Worm (Caenorhabditis elegans) whole organism, L2 larva: ENCODE results near the gene grdn-1.
A peak's percentile ranks its signal among the peaks of the same experiment; 100 is the strongest.

ENCODE experiments used
- C34F6.9 ChIP-seq: fragments of 150-350 bp; optimal IDR thresholded peaks from 2 replicates; lab custom pipeline; 2014; ENCODE audit warnings: missing biosample characterization, missing genetic modification characterization
- F13H6.1 ChIP-seq: sonication (generic microtip); optimal IDR thresholded peaks from 2 replicates; lab custom pipeline; 2016; ENCODE audit warnings: missing genetic modification characterization, missing compliant biosample characterization
- Y55F3AM.14 ChIP-seq: fragments of 200-800 bp; sonication (Bioruptor generic); optimal IDR thresholded peaks from 2 replicates; lab custom pipeline; 2018; ENCODE audit warnings: mild to moderate bottlenecking, missing genetic modification characterization, missing compliant biosample characterization
- ZK546.5 ChIP-seq: sonication (generic microtip); optimal IDR thresholded peaks from 2 replicates; lab custom pipeline; 2017; ENCODE audit warnings: missing biosample characterization, missing genetic modification characterization
- alr-1 ChIP-seq: fragments of 150-350 bp; optimal IDR thresholded peaks from 2 replicates; lab custom pipeline; 2014; ENCODE audit warnings: missing biosample characterization, missing genetic modification characterization
- aly-2 ChIP-seq: fragments of 150-350 bp; optimal IDR thresholded peaks from 2 replicates; lab custom pipeline; 2014; ENCODE audit warnings: missing biosample characterization, missing genetic modification characterization
- ama-1 ChIP-seq: fragments of 150-350 bp; optimal IDR thresholded peaks from 2 replicates; lab custom pipeline; 2018; ENCODE audit warnings: inconsistent platforms
- blmp-1 ChIP-seq: sonication (generic microtip); optimal IDR thresholded peaks from 2 replicates; lab custom pipeline; 2017; ENCODE audit warnings: missing genetic modification characterization, mild to moderate bottlenecking, missing compliant biosample characterization, antibody characterized with exemption, moderate library complexity; ENCODE audit not compliant: insufficient read depth
- ceh-16 ChIP-seq: fragments of 150-350 bp; optimal IDR thresholded peaks from 2 replicates; lab custom pipeline; 2014; ENCODE audit warnings: missing biosample characterization, missing genetic modification characterization
- ceh-82 ChIP-seq: fragments of 150-350 bp; optimal IDR thresholded peaks from 2 replicates; lab custom pipeline; 2014; ENCODE audit warnings: missing biosample characterization, missing genetic modification characterization
- dmd-4 ChIP-seq: sonication (generic microtip); optimal IDR thresholded peaks from 2 replicates; lab custom pipeline; 2017; ENCODE audit warnings: missing biosample characterization, missing genetic modification characterization
- egl-27 ChIP-seq: sonication (generic microtip); optimal IDR thresholded peaks from 3 replicates; lab custom pipeline; 2017; ENCODE audit warnings: missing biosample characterization, missing genetic modification reagents, missing genetic modification characterization
- elt-1 ChIP-seq: fragments of 150-350 bp; optimal IDR thresholded peaks from 2 replicates; lab custom pipeline; 2014; ENCODE audit warnings: missing biosample characterization, missing genetic modification characterization
- elt-3 ChIP-seq: sonication (generic microtip); optimal IDR thresholded peaks from 2 replicates; lab custom pipeline; 2017; ENCODE audit warnings: missing biosample characterization, missing genetic modification characterization
- fos-1 ChIP-seq: fragments of 150-350 bp; optimal IDR thresholded peaks from 2 replicates; lab custom pipeline; 2014; ENCODE audit warnings: missing biosample characterization, missing genetic modification characterization
- gmeb-1 ChIP-seq: fragments of 150-350 bp; optimal IDR thresholded peaks from 2 replicates; lab custom pipeline; 2014; ENCODE audit warnings: missing biosample characterization, missing genetic modification characterization
- lin-11 ChIP-seq: fragments of 150-350 bp; sonication (generic microtip); optimal IDR thresholded peaks from 2 replicates; lab custom pipeline; 2014; ENCODE audit warnings: missing biosample characterization, missing genetic modification characterization, inconsistent platforms, mixed read lengths
- lin-13 ChIP-seq: fragments of 150-350 bp; optimal IDR thresholded peaks from 2 replicates; lab custom pipeline; 2014; ENCODE audit warnings: missing biosample characterization, missing genetic modification reagents, missing genetic modification characterization
- lin-39 ChIP-seq: fragments of 150-350 bp; optimal IDR thresholded peaks from 2 replicates; lab custom pipeline; 2014; ENCODE audit warnings: missing biosample characterization, missing genetic modification reagents, missing genetic modification characterization
- mab-5 ChIP-seq: fragments of 150-350 bp; optimal IDR thresholded peaks from 2 replicates; lab custom pipeline; 2014; ENCODE audit warnings: missing biosample characterization, missing genetic modification characterization
- mbf-1 ChIP-seq: sonication (generic microtip); optimal IDR thresholded peaks from 2 replicates; lab custom pipeline; 2017; ENCODE audit warnings: missing biosample characterization, missing genetic modification characterization
- mdl-1 ChIP-seq, 2 experiments: fragments of 150-350 bp in 1 of 2; sonication (generic microtip) in 1 of 2; optimal IDR thresholded peaks; 2 replicates each; lab custom pipeline; 2017; ENCODE audit warnings: missing biosample characterization in 2 of 2, missing genetic modification characterization in 2 of 2
- nhr-10 ChIP-seq: sonication (generic microtip); optimal IDR thresholded peaks from 2 replicates; lab custom pipeline; 2017; ENCODE audit warnings: missing biosample characterization, missing genetic modification characterization
- nhr-11 ChIP-seq: fragments of 150-350 bp; optimal IDR thresholded peaks from 2 replicates; lab custom pipeline; 2014; ENCODE audit warnings: missing biosample characterization, missing genetic modification characterization
- nhr-12 ChIP-seq: fragments of 150-350 bp; optimal IDR thresholded peaks from 2 replicates; lab custom pipeline; 2014; ENCODE audit warnings: missing biosample characterization, missing genetic modification characterization
- nhr-129 ChIP-seq: fragments of 150-350 bp; optimal IDR thresholded peaks from 2 replicates; lab custom pipeline; 2014; ENCODE audit warnings: missing biosample characterization, missing genetic modification characterization
- nhr-21 ChIP-seq: fragments of 150-350 bp; optimal IDR thresholded peaks from 2 replicates; lab custom pipeline; 2014; ENCODE audit warnings: missing biosample characterization, missing genetic modification characterization
- nhr-23 ChIP-seq: fragments of 150-350 bp; optimal IDR thresholded peaks from 2 replicates; lab custom pipeline; 2014; ENCODE audit warnings: missing biosample characterization, missing genetic modification reagents, missing genetic modification characterization
- nhr-237 ChIP-seq: fragments of 150-350 bp; optimal IDR thresholded peaks from 2 replicates; lab custom pipeline; 2014; ENCODE audit warnings: missing biosample characterization, missing genetic modification characterization
- nhr-25 ChIP-seq: fragments of 150-350 bp; sonication (generic microtip); optimal IDR thresholded peaks from 3 replicates; lab custom pipeline; 2014; ENCODE audit warnings: missing biosample characterization, missing genetic modification characterization
- nhr-6 ChIP-seq: fragments of 150-350 bp; optimal IDR thresholded peaks from 2 replicates; lab custom pipeline; 2014; ENCODE audit warnings: missing biosample characterization, missing genetic modification characterization
- nhr-77 ChIP-seq: fragments of 150-350 bp; optimal IDR thresholded peaks from 2 replicates; lab custom pipeline; 2014; ENCODE audit warnings: missing biosample characterization, missing genetic modification characterization
- skn-1 ChIP-seq: sonication (generic microtip); optimal IDR thresholded peaks from 2 replicates; lab custom pipeline; 2017; ENCODE audit warnings: missing biosample characterization, missing genetic modification characterization
- sma-3 ChIP-seq: sonication (generic microtip); optimal IDR thresholded peaks from 2 replicates; lab custom pipeline; 2016; ENCODE audit warnings: missing genetic modification reagents, missing genetic modification characterization, missing compliant biosample characterization
- snpc-4 ChIP-seq: fragments of 150-350 bp; optimal IDR thresholded peaks from 2 replicates; lab custom pipeline; 2014; ENCODE audit warnings: missing biosample characterization, missing genetic modification characterization
- unc-39 ChIP-seq: fragments of 150-350 bp; optimal IDR thresholded peaks from 2 replicates; lab custom pipeline; 2014; ENCODE audit warnings: missing biosample characterization, missing genetic modification characterization
- unc-62 ChIP-seq: fragments of 150-350 bp; optimal IDR thresholded peaks from 2 replicates; lab custom pipeline; 2014; ENCODE audit warnings: missing biosample characterization, missing genetic modification reagents, missing genetic modification characterization
- zag-1 ChIP-seq: fragments of 150-350 bp; optimal IDR thresholded peaks from 2 replicates; lab custom pipeline; 2014; ENCODE audit warnings: missing biosample characterization, missing genetic modification characterization
- ztf-11 ChIP-seq: sonication (generic microtip); optimal IDR thresholded peaks from 2 replicates; lab custom pipeline; 2017; ENCODE audit warnings: missing biosample characterization, missing genetic modification characterization
- ztf-4 ChIP-seq: fragments of 150-350 bp; optimal IDR thresholded peaks from 2 replicates; lab custom pipeline; 2014; ENCODE audit warnings: missing biosample characterization, missing genetic modification characterization

grdn-1 gene

DNA sequence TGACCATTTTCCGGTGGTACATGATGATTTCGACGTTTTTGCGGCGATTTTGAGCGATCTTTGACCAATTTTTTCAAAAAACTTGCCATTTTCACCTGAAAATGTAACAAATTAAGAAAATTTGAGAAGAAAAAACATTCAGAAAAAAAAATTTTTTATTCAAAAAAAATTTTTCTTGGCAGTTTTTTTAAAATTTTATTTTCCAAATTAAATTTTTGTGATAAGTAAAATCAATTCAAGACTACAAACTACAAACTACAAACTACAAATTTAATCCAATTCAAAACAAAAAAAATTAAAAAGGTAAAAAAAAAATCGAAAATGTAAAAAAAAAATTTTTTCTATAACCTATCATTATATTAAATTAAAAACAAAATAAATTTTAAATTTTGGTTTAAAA is 34.2 kb downstream of the grdn-1 start, which contains the start of gene Y69H2.15:
Gene Y69H2.15, minus strand, starts transcription at position 101 of the 400 bp plus-strand sequence.
- TF ChIP-seq lin-13 (GFP tag; lab: Kevin White, UChicago) (no peak), Y55F3AM.14 (no peak), lin-39 (no peak), unc-39 (tag; lab: Kevin White, UChicago) (no peak)
- TF ChIP-seq, all 48 proteins: peak for 0

DNA sequence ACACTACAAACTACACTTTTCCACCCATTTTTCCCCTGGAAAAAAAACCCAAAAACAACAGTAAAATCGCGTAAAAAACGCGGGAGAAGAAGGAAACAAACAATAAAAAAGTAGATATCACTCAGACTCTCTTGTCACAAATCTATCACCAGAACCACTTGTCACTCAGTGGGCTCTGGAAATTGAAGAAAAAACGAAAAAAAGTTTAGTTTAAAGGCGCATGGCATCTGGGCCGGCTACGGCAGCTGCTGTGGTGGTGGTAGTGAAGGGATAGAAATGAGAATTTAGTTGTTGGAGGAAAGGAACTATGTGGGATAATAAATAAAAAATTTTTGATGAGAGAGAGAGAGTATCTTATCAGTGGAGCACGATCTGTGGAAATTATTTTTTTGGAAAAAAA is 34.9 kb downstream of the grdn-1 start:
- peak; percentile 23 for TF ChIP-seq C34F6.9 (tag; lab: Kevin White, UChicago)
- TF ChIP-seq dmd-4 (tag; lab: Kevin White, UChicago): no peak

DNA sequence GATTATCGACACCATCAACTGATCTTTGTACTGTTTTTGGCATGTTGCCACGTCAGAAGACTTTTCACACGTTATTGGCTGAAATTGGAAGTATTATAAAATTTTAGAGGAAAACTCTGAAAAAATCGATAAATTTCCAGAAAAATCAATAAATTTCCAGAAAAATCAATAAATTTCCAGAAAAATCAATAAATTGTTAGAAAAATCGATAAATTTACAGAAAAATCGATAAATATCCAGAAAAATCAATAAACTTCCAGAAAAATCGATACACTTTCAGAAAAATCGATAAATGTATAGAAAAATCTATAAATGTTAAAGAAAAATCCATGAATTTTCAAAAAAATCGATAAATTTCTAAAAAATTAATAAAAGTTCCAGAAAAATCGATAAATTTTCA is 36.4 kb downstream of the grdn-1 start:
- TF ChIP-seq mdl-1 (tag; optimal IDR thresholded peaks at IDR 0.05; lab: Kevin White, UChicago) (no peak), skn-1 (tag; lab: Kevin White, UChicago) (no peak), unc-39 (tag; lab: Kevin White, UChicago) (no peak), lin-13 (GFP tag; lab: Kevin White, UChicago) (no peak), C34F6.9 (tag; lab: Kevin White, UChicago) (no peak), Y55F3AM.14 (no peak), nhr-129 (tag; lab: Kevin White, UChicago) (no peak), ceh-82 (tag; lab: Kevin White, UChicago) (no peak)
- TF ChIP-seq, all 48 proteins: peak for 0

DNA sequence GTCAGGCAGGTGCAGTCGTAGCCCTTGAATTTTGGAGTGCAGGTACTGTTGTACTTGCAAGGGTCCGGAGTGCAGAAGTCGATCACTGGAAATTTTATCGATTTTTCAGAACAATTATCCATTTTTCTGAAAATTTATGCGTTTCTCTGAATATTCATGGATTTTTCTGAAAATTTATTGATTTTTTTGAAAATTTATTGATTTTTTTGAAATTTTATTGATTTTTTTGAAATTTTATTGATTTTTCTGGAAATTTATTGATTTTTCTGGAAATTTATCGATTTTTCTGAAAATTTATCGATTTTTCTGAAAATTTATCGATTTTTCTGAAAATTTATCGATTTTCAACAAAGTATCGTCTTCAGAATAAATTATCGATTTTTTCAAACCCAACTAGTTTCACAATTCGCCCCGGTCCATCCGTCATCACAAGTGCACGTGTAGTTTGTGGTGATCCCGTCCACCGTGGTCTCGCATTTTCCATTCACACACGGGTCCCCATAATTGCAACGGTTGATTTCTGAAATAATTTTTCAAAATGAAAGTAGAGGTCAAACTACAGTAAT is 39.5 kb downstream of the grdn-1 start:
- TF ChIP-seq unc-62 (GFP tag; lab: Kevin White, UChicago) (no peak), elt-3 (tag; lab: Kevin White, UChicago) (no peak), nhr-6 (tag; lab: Kevin White, UChicago) (no peak), mab-5 (tag; lab: Kevin White, UChicago) (no peak), ama-1 (lab: Kevin White, UChicago) (no peak), mbf-1 (tag; lab: Kevin White, UChicago) (no peak), ztf-11 (tag; lab: Kevin White, UChicago) (no peak), F13H6.1 (tag; lab: Kevin White, UChicago) (no peak), Y55F3AM.14 (no peak), nhr-21 (tag; lab: Kevin White, UChicago) (no peak), egl-27 (tag; lab: Kevin White, UChicago) (no peak), ZK546.5 (no peak), zag-1 (tag; lab: Kevin White, UChicago) (no peak), unc-39 (tag; lab: Kevin White, UChicago) (no peak)

DNA sequence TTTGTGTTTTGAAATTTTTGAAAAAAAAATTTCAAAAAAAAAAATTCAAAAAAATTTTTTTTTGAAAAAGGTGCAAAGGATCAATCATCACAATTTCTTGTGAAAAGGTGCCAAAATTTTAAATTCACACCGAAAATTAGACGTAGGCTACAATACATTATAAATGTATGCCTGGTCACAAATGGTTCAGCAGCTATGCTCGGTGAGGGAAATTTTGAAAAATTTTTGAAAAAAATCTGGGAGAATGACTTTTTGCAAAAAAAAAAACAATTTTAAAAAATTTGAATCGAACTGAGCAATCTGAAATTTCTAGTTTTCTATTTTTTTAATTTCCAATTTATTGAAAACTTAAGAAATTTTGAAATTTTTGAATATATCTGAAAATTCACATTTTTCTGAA is 43.7 kb downstream of the grdn-1 start, which contains the start of gene egas-3:
Gene egas-3, minus strand, starts transcription at position 101 of the 400 bp plus-strand sequence.
- no peak for TF ChIP-seq ceh-16
- no peak for TF ChIP-seq lin-39
- no peak for TF ChIP-seq nhr-11 (tag; lab: Kevin White, UChicago)
- TF ChIP-seq lin-11 (tag; lab: Kevin White, UChicago): no peak
- TF ChIP-seq nhr-77: no peak

DNA sequence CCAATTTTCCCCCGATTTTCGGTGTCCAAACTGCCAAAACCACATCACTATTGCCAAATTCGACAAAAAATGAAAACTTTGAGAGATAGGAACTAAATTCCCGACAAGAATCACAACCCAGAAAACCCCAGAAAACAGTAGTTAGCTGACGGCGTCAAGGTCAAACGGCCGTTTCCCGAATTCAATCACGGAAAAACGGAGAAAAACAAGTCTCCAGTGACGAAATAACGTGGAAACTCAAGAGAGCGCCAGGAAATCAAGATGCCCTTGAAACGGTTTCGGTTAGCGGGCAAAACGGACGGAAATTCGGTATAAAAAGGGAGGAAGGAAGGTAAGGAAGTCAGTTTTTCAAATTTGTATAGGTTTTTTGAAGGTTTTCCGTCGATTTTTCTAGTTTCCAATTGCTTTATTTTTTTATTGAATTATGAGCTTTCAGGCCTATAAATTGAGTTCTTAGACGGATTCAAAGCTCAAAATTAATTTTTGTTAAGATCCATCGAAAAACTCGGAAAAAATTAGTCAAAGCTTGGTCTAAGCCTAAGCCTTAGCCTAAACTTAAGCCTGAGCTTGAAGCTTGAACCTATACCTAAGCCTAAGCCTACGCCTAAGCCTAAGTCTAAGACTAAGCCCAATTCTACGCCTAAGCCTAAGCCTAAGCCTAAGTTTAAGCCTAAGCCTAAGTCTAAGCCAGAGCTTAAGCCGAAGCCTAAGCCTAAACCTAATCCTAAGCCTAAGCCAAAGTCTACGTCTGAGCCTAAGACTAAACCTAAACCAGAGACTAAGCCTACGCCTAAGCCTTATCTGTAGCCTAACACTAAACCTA is 45.2 kb downstream of the grdn-1 start:
- TF ChIP-seq nhr-23 (tag; lab: Kevin White, UChicago) (no peak), nhr-25 (tag; lab: Kevin White, UChicago) (peak; percentile 36), nhr-237 (tag; lab: Kevin White, UChicago) (no peak), fos-1 (tag; lab: Kevin White, UChicago) (no peak), zag-1 (tag; lab: Kevin White, UChicago) (no peak), elt-1 (tag; lab: Kevin White, UChicago) (no peak), F13H6.1 (tag; lab: Kevin White, UChicago) (no peak), lin-11 (tag; lab: Kevin White, UChicago) (no peak), mbf-1 (tag; lab: Kevin White, UChicago) (no peak), ama-1 (lab: Kevin White, UChicago) (peak; percentile 69), sma-3 (GFP tag; lab: Kevin White, UChicago) (peak; percentile 58), nhr-10 (tag; lab: Kevin White, UChicago) (no peak), nhr-12 (tag; lab: Kevin White, UChicago) (no peak), snpc-4 (no peak), unc-62 (GFP tag; lab: Kevin White, UChicago) (no peak), nhr-6 (tag; lab: Kevin White, UChicago) (no peak), ceh-82 (tag; lab: Kevin White, UChicago) (no peak), alr-1 (tag; lab: Kevin White, UChicago) (no peak), nhr-129 (tag; lab: Kevin White, UChicago) (peak; percentile 22), dmd-4 (tag; lab: Kevin White, UChicago) (no peak), aly-2 (tag; lab: Kevin White, UChicago) (no peak), ztf-4 (tag; lab: Kevin White, UChicago) (no peak), blmp-1 (no peak), gmeb-1 (tag; lab: Kevin White, UChicago) (peak; percentile 11), Y55F3AM.14 (no peak), nhr-11 (tag; lab: Kevin White, UChicago) (no peak)
